Fruit fly (Drosophila melanogaster) whole organism, embryonic: ENCODE measurements around the gene Sfp87B.

Experiments
- BEAF-32 ChIP-seq: fragments of 200-800 bp; sonication (Bioruptor generic); optimal IDR thresholded peaks from 3 replicates; lab custom pipeline; 2017; ENCODE audit warnings: missing biosample characterization, missing genetic modification characterization, mild to moderate bottlenecking, moderate library complexity, missing genetic modification reagents
- Bteb2 ChIP-seq: fragments of 200-800 bp; sonication (Bioruptor generic); optimal IDR thresholded peaks from 2 replicates; lab custom pipeline; 2016; ENCODE audit warnings: missing biosample characterization, missing genetic modification characterization
- CG10267 ChIP-seq: fragments of 200-800 bp; sonication (Bioruptor generic); optimal IDR thresholded peaks from 2 replicates; lab custom pipeline; 2018; ENCODE audit warnings: missing biosample characterization, mild to moderate bottlenecking, missing genetic modification characterization, moderate library complexity
- CG1233 ChIP-seq: fragments of 200-800 bp; sonication (Bioruptor generic); optimal IDR thresholded peaks from 4 replicates; lab custom pipeline; 2018; ENCODE audit warnings: missing biosample characterization, mild to moderate bottlenecking, missing genetic modification characterization
- CG13287 ChIP-seq: fragments of 200-800 bp; sonication (Bioruptor generic); IDR thresholded peaks from 2 replicates; pipeline ENCODE4 v1.3.6; 2022; ENCODE audit warnings: missing biosample characterization, missing genetic modification characterization; ENCODE audit not compliant: partially characterized antibody
- CG15269 ChIP-seq: fragments of 200-800 bp; sonication (Bioruptor generic); optimal IDR thresholded peaks from 2 replicates; lab custom pipeline; 2018; ENCODE audit warnings: missing biosample characterization, mild to moderate bottlenecking, missing genetic modification characterization, moderate library complexity
- CG1647 ChIP-seq: fragments of 200-800 bp; sonication (Bioruptor generic); optimal IDR thresholded peaks from 3 replicates; lab custom pipeline; 2016; ENCODE audit warnings: missing biosample characterization, missing genetic modification characterization
- CG17912 ChIP-seq: fragments of 200-800 bp; sonication (Bioruptor generic); optimal IDR thresholded peaks from 2 replicates; lab custom pipeline; 2018; ENCODE audit warnings: missing biosample characterization, mild to moderate bottlenecking, missing genetic modification characterization
- CG1792 ChIP-seq: fragments of 200-800 bp; sonication (Bioruptor generic); optimal IDR thresholded peaks from 2 replicates; lab custom pipeline; 2016; ENCODE audit warnings: missing biosample characterization, missing genetic modification characterization
- CG2199 ChIP-seq: fragments of 200-800 bp; sonication (Bioruptor generic); IDR thresholded peaks from 3 replicates; pipeline ENCODE4 v1.3.6; 2022; ENCODE audit warnings: missing biosample characterization, missing genetic modification characterization
- CG2875 ChIP-seq: fragments of 200-800 bp; sonication (Bioruptor generic); optimal IDR thresholded peaks from 2 replicates; lab custom pipeline; 2017; ENCODE audit warnings: missing biosample characterization, mild to moderate bottlenecking, missing genetic modification characterization, missing genetic modification reagents
- CG3065 ChIP-seq: fragments of 200-800 bp; sonication (Bioruptor generic); optimal IDR thresholded peaks from 2 replicates; lab custom pipeline; 2016; ENCODE audit warnings: missing biosample characterization, missing genetic modification characterization
- CG5180 ChIP-seq: fragments of 200-800 bp; sonication (Bioruptor generic); optimal IDR thresholded peaks from 3 replicates; lab custom pipeline; 2017; ENCODE audit warnings: missing biosample characterization, missing genetic modification characterization, mild to moderate bottlenecking, moderate library complexity, missing genetic modification reagents
- CG8359 ChIP-seq: fragments of 200-800 bp; sonication (Bioruptor generic); optimal IDR thresholded peaks from 2 replicates; lab custom pipeline; 2017; ENCODE audit warnings: missing biosample characterization, mild to moderate bottlenecking, missing genetic modification characterization, borderline replicate concordance
- CTCF ChIP-seq: fragments of 200-800 bp; sonication (Bioruptor generic); optimal IDR thresholded peaks from 2 replicates; lab custom pipeline; 2017; ENCODE audit warnings: missing biosample characterization, mild to moderate bottlenecking, missing genetic modification characterization, moderate library complexity
- Drgx ChIP-seq: fragments of 200-800 bp; sonication (Bioruptor generic); IDR thresholded peaks from 2 replicates; pipeline ENCODE4 v1.3.6; 2022; ENCODE audit warnings: missing biosample characterization, missing genetic modification characterization
- Eip74EF ChIP-seq, 2 experiments: fragments of 200-800 bp in 1 of 2; fragments of >200 bp in 1 of 2; sonication (Bioruptor generic) in 1 of 2; optimal IDR thresholded peaks; 2 replicates each; lab custom pipeline; 2017 to 2019; ENCODE audit warnings: missing biosample characterization in 2 of 2, missing genetic modification characterization in 2 of 2, mild to moderate bottlenecking in 1 of 2, moderate library complexity in 1 of 2
- HHEX ChIP-seq: fragments of 200-800 bp; sonication (Bioruptor generic); optimal IDR thresholded peaks from 3 replicates; lab custom pipeline; 2017; ENCODE audit warnings: missing biosample characterization, mild to moderate bottlenecking, missing genetic modification characterization, missing genetic modification reagents
- Hr39 ChIP-seq: fragments of >200 bp; optimal IDR thresholded peaks from 2 replicates; lab custom pipeline; 2017
- Lhr ChIP-seq: fragments of 200-800 bp; sonication (Bioruptor generic); optimal IDR thresholded peaks from 3 replicates; lab custom pipeline; 2017; ENCODE audit warnings: mild to moderate bottlenecking, missing biosample characterization, missing genetic modification reagents, missing genetic modification characterization
- MESR4 ChIP-seq: fragments of 200-800 bp; sonication (Bioruptor generic); optimal IDR thresholded peaks from 2 replicates; lab custom pipeline; 2018; ENCODE audit warnings: missing biosample characterization, mild to moderate bottlenecking, missing genetic modification characterization, moderate library complexity
- ac ChIP-seq: fragments of 200-800 bp; sonication (Bioruptor generic); optimal IDR thresholded peaks from 3 replicates; lab custom pipeline; 2017; ENCODE audit warnings: missing biosample characterization, mild to moderate bottlenecking, missing genetic modification characterization
- ara ChIP-seq: fragments of 200-800 bp; sonication (Bioruptor generic); IDR thresholded peaks from 2 replicates; pipeline ENCODE4 v1.3.6; 2022; ENCODE audit warnings: missing biosample characterization, missing genetic modification characterization
- ase ChIP-seq: fragments of 200-800 bp; sonication (Bioruptor generic); IDR thresholded peaks from 3 replicates; pipeline ENCODE4 v1.3.6; 2022; ENCODE audit warnings: missing biosample characterization, missing genetic modification characterization
- caup ChIP-seq: fragments of 200-800 bp; sonication (Bioruptor generic); optimal IDR thresholded peaks from 3 replicates; lab custom pipeline; 2017; ENCODE audit warnings: missing biosample characterization, mild to moderate bottlenecking, missing genetic modification characterization, moderate library complexity; ENCODE audit not compliant: severe bottlenecking
- dmrt11E ChIP-seq: fragments of 200-800 bp; sonication (Bioruptor generic); optimal IDR thresholded peaks from 3 replicates; lab custom pipeline; 2018; ENCODE audit warnings: missing biosample characterization, mild to moderate bottlenecking, missing genetic modification characterization, moderate library complexity
- ewg ChIP-seq: fragments of 200-800 bp; sonication (Bioruptor generic); optimal IDR thresholded peaks from 3 replicates; lab custom pipeline; 2017; ENCODE audit warnings: mild to moderate bottlenecking, missing biosample characterization, missing genetic modification reagents, missing genetic modification characterization
- klu ChIP-seq: fragments of 200-800 bp; sonication (Bioruptor generic); IDR thresholded peaks from 2 replicates; pipeline ENCODE4 v1.3.6; 2022; ENCODE audit warnings: missing biosample characterization, missing genetic modification characterization
- lov ChIP-seq, 2 experiments: fragments of 200-800 bp in 1 of 2; fragments of >200 bp in 1 of 2; sonication (Bioruptor generic) in 1 of 2; IDR thresholded peaks in 1 of 2; optimal IDR thresholded peaks in 1 of 2; 2 replicates in 1 of 2; 3 replicates in 1 of 2; pipeline versions ENCODE4 v1.3.6 to Lab custom; 2017 to 2022; ENCODE audit warnings: missing biosample characterization in 1 of 2, missing genetic modification characterization in 1 of 2
- row ChIP-seq: fragments of 200-800 bp; sonication (Bioruptor generic); IDR thresholded peaks from 3 replicates; pipeline ENCODE4 v1.3.6; 2022; ENCODE audit warnings: missing biosample characterization, missing genetic modification characterization
- salm ChIP-seq: fragments of 200-800 bp; sonication (Bioruptor generic); optimal IDR thresholded peaks from 2 replicates; lab custom pipeline; 2018; ENCODE audit warnings: missing biosample characterization, mild to moderate bottlenecking, missing genetic modification characterization
- sc ChIP-seq, 3 experiments: fragments of >200 bp in 2 of 3; fragments of 200-800 bp in 1 of 3; sonication (Bioruptor generic) in 1 of 3; optimal IDR thresholded peaks; 2 replicates in 2 of 3; 3 replicates in 1 of 3; lab custom pipeline; 2017; ENCODE audit warnings: mild to moderate bottlenecking in 1 of 3, missing biosample characterization in 1 of 3, missing genetic modification characterization in 1 of 3, missing genetic modification reagents in 1 of 3
- sd ChIP-seq: fragments of 200-800 bp; sonication (Bioruptor generic); optimal IDR thresholded peaks from 3 replicates; lab custom pipeline; 2018; ENCODE audit warnings: missing biosample characterization, mild to moderate bottlenecking, missing genetic modification characterization, moderate library complexity
- sens-2 ChIP-seq: fragments of 200-800 bp; sonication (Bioruptor generic); IDR thresholded peaks from 2 replicates; pipeline ENCODE4 v1.3.6; 2022; ENCODE audit warnings: missing biosample characterization, missing genetic modification characterization
- slou ChIP-seq: fragments of 200-800 bp; sonication (Bioruptor generic); optimal IDR thresholded peaks from 3 replicates; lab custom pipeline; 2016; ENCODE audit warnings: missing biosample characterization, missing genetic modification characterization
- sob ChIP-seq: fragments of 200-800 bp; sonication (Bioruptor generic); IDR thresholded peaks from 2 replicates; pipeline ENCODE4 v1.3.6; 2022; ENCODE audit warnings: missing biosample characterization, missing genetic modification characterization
- twi ChIP-seq: fragments of 200-800 bp; optimal IDR thresholded peaks from 2 replicates; lab custom pipeline; 2019; ENCODE audit warnings: missing biosample characterization, mild to moderate bottlenecking, missing genetic modification characterization, moderate library complexity
- z ChIP-seq: fragments of 200-800 bp; sonication (Bioruptor generic); IDR thresholded peaks from 3 replicates; pipeline ENCODE4 v1.3.6; 2022; ENCODE audit warnings: missing biosample characterization, missing genetic modification characterization

Gene Sfp87B

DNA sequence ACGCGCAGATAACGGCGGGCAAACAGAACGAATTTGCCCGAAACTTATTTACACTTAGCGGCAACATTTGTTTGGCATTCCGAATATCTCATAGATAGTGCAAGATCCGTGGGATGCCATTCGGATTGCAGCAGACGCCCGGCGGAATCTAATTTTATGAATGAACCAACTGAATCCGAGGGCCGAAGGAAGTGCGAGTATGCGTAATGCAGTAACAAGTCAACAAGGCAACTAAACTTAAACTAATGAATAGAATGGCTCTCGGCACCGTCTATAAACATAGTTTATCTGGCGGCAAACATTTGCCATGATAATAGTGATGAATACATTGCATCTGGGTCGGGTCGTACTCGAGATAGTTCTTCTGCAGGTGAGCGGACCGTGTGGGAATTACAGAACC is 22.7 kb upstream of the Sfp87B start (continued):
- TF ChIP-seq sens-2 (GFP tag; lab: Robert Waterston, UW) (no peak), slou (GFP tag; lab: Kevin White, UChicago) (no peak), z (no peak), dmrt11E (tag; lab: Kevin White, UChicago) (peak; percentile 20), sd (peak; percentile 18), row (GFP tag; lab: Robert Waterston, UW) (no peak), ewg (GFP tag; lab: Kevin White, UChicago) (no peak), CTCF (GFP tag; lab: Kevin White, UChicago) (no peak), HHEX (GFP tag; lab: Kevin White, UChicago) (no peak), Lhr (GFP tag; lab: Kevin White, UChicago) (no peak), ac (GFP tag; lab: Kevin White, UChicago) (peak; percentile 5), BEAF-32 (GFP tag; lab: Kevin White, UChicago) (no peak), sob (no peak), lov (optimal IDR thresholded peaks at IDR 0.05; lab: Kevin White, UChicago) (no peak), lov (GFP tag; IDR thresholded peaks at IDR 0.05; lab: Robert Waterston, UW) (no peak), CG1792 (GFP tag; lab: Kevin White, UChicago) (no peak), klu (no peak), CG2875 (peak; percentile 4), CG1233 (GFP tag; lab: Kevin White, UChicago) (no peak), Hr39 (lab: Kevin White, UChicago) (no peak), CG15269 (tag; lab: Kevin White, UChicago) (no peak), CG13287 (GFP tag; lab: Robert Waterston, UW) (no peak), CG10267 (tag; lab: Kevin White, UChicago) (no peak), CG1647 (no peak), CG8359 (GFP tag; lab: Kevin White, UChicago) (peak; percentile 12), CG5180 (GFP tag; lab: Kevin White, UChicago) (peak; percentile 18), CG2199 (GFP tag; lab: Robert Waterston, UW) (no peak), Bteb2 (GFP tag; lab: Kevin White, UChicago) (no peak), MESR4 (GFP tag; lab: Kevin White, UChicago) (no peak), CG3065 (GFP tag; lab: Kevin White, UChicago) (no peak), Drgx (GFP tag; lab: Robert Waterston, UW) (no peak), ara (GFP tag; lab: Robert Waterston, UW) (no peak), Eip74EF (GFP tag; optimal IDR thresholded peaks at IDR 0.05; lab: Kevin White, UChicago) (no peak), caup (GFP tag; lab: Kevin White, UChicago) (no peak), sc (optimal IDR thresholded peaks at IDR 0.05; lab: Kevin White, UChicago) (no peak), sc (GFP tag; optimal IDR thresholded peaks at IDR 0.05; lab: Kevin White, UChicago) (no peak), CG17912 (GFP tag; lab: Kevin White, UChicago) (no peak), ase (GFP tag; lab: Robert Waterston, UW) (no peak)

DNA sequence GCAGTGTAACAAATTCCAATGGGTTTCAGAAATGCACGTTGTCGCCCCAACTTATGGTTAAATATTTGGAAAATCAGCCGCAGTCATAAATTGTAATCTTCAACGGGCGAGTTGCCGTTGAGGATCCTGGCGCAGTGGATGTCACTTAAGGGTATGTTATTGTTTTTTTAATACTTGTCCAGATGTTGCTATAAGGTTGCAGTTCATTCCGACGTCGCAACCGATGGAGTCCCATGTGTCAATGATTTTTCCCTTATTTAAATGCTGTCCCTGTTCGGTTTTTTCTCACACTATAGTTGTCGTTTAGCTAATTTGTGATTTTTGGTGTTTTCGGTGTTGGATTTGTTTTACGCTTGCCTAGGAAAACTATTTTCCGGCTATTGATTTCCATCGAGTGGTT is 21.4 kb upstream of the Sfp87B start:
- TF ChIP-seq salm (tag; lab: Kevin White, UChicago) (no peak), twi (tag; lab: Kevin White, UChicago) (peak; percentile 94)
